Worm (Caenorhabditis elegans) whole organism, early embryonic: ENCODE data around the gene nop-1.

Source experiments
- B0310.2 ChIP-seq: sonication (generic microtip); optimal IDR thresholded peaks from 2 replicates; lab custom pipeline; 2016; ENCODE audit warnings: mild to moderate bottlenecking, missing genetic modification characterization, missing compliant biosample characterization
- aly-1 ChIP-seq: sonication (generic microtip); optimal IDR thresholded peaks from 2 replicates; lab custom pipeline; 2016; ENCODE audit warnings: missing genetic modification characterization, missing compliant biosample characterization
- ama-1 ChIP-seq: fragments of 150-350 bp; optimal IDR thresholded peaks from 2 replicates; lab custom pipeline; 2014
- ceh-13 ChIP-seq: fragments of 200-800 bp; sonication (Bioruptor generic); optimal IDR thresholded peaks from 2 replicates; lab custom pipeline; 2018; ENCODE audit warnings: mild to moderate bottlenecking, missing genetic modification characterization, missing compliant biosample characterization
- ceh-36 ChIP-seq: sonication (generic microtip); optimal IDR thresholded peaks from 2 replicates; lab custom pipeline; 2016; ENCODE audit warnings: missing genetic modification characterization, inconsistent platforms, missing compliant biosample characterization
- hnd-1 ChIP-seq: sonication (generic microtip); optimal IDR thresholded peaks from 2 replicates; lab custom pipeline; 2016; ENCODE audit warnings: missing genetic modification characterization, missing compliant biosample characterization
- pes-1 ChIP-seq: fragments of 200-800 bp; sonication (Bioruptor generic); IDR thresholded peaks from 2 replicates; pipeline ENCODE4 v1.3.6; 2022; ENCODE audit warnings: missing genetic modification reagents, missing genetic modification characterization, missing compliant biosample characterization
- scrt-1 ChIP-seq: fragments of 200-800 bp; sonication (Bioruptor generic); IDR thresholded peaks from 2 replicates; pipeline ENCODE4 v1.3.6; 2022; ENCODE audit warnings: missing genetic modification characterization, missing compliant biosample characterization
- sea-1 ChIP-seq: fragments of 200-800 bp; sonication (Bioruptor generic); conservative IDR thresholded peaks from 2 replicates; pipeline ENCODE4 v1.3.6; 2022; ENCODE audit warnings: missing genetic modification characterization, missing compliant biosample characterization
- tbx-11 ChIP-seq: fragments of 200-800 bp; sonication (Bioruptor generic); IDR thresholded peaks from 2 replicates; pipeline ENCODE4 v1.3.6; 2022; ENCODE audit warnings: missing genetic modification characterization, missing compliant biosample characterization

- no peak for TF ChIP-seq B0310.2 (tag; lab: Kevin White, UChicago)
- TF ChIP-seq ama-1 (lab: Kevin White, UChicago): no peak
- no peak for TF ChIP-seq hnd-1 (tag; lab: Kevin White, UChicago)
- TF ChIP-seq aly-1: no peak
- no peak for TF ChIP-seq scrt-1 (GFP tag; lab: Robert Waterston, UW)
- no peak for TF ChIP-seq ceh-13 (GFP tag; lab: Kevin White, UChicago)
- TF ChIP-seq ceh-36: no peak
- TF ChIP-seq tbx-11 (GFP tag; lab: Robert Waterston, UW): no peak
- TF ChIP-seq pes-1 (GFP tag; lab: Robert Waterston, UW): no peak
- no peak for TF ChIP-seq sea-1 (GFP tag; lab: Robert Waterston, UW)
These were observed 5.2 kb upstream of the nop-1 start for ce11 chrIII:5953041-5953912.
